Fruit fly (Drosophila melanogaster) whole organism, embryonic: ENCODE measurements around the gene CG10317.

ENCODE experiments used
- B-H1 ChIP-seq: fragments of 200-800 bp; sonication (Bioruptor generic); IDR thresholded peaks from 3 replicates; pipeline ENCODE4 v1.3.6; 2022; ENCODE audit warnings: missing biosample characterization, missing genetic modification characterization
- CG11696 ChIP-seq: fragments of 200-800 bp; sonication (Bioruptor generic); IDR thresholded peaks from 2 replicates; pipeline ENCODE4 v1.3.6; 2022; ENCODE audit warnings: missing biosample characterization, missing genetic modification characterization
- CG14965 ChIP-seq: fragments of 200-800 bp; sonication (Bioruptor generic); optimal IDR thresholded peaks from 2 replicates; lab custom pipeline; 2016; ENCODE audit warnings: missing biosample characterization, missing genetic modification characterization, borderline replicate concordance
- CG1832 ChIP-seq: fragments of 200-800 bp; sonication (Bioruptor generic); optimal IDR thresholded peaks from 2 replicates; lab custom pipeline; 2017; ENCODE audit warnings: missing biosample characterization, mild to moderate bottlenecking, missing genetic modification characterization, inconsistent platforms
- CG7987 ChIP-seq: fragments of 200-800 bp; sonication (Bioruptor generic); optimal IDR thresholded peaks from 2 replicates; lab custom pipeline; 2018; ENCODE audit warnings: missing biosample characterization, mild to moderate bottlenecking, missing genetic modification characterization, moderate library complexity
- D ChIP-seq, 2 experiments: fragments of 200-800 bp in 1 of 2; fragments of >200 bp in 1 of 2; sonication (Bioruptor generic) in 1 of 2; optimal IDR thresholded peaks; 2 replicates in 1 of 2; 3 replicates in 1 of 2; lab custom pipeline; 2017; ENCODE audit warnings: mild to moderate bottlenecking in 1 of 2, missing biosample characterization in 1 of 2, missing genetic modification characterization in 1 of 2, missing genetic modification reagents in 1 of 2
- aop ChIP-seq: fragments of 200-800 bp; sonication (Bioruptor generic); IDR thresholded peaks from 2 replicates; pipeline ENCODE4 v1.3.6; 2022; ENCODE audit warnings: missing biosample characterization, missing genetic modification characterization
- danr ChIP-seq: fragments of 200-800 bp; sonication (Bioruptor generic); IDR thresholded peaks from 2 replicates; pipeline ENCODE4 v1.3.6; 2022; ENCODE audit warnings: missing biosample characterization, missing genetic modification characterization
- klu ChIP-seq: fragments of 200-800 bp; sonication (Bioruptor generic); IDR thresholded peaks from 2 replicates; pipeline ENCODE4 v1.3.6; 2022; ENCODE audit warnings: missing biosample characterization, missing genetic modification characterization
- maf-S ChIP-seq: fragments of 200-800 bp; sonication (Bioruptor generic); optimal IDR thresholded peaks from 2 replicates; lab custom pipeline; 2016; ENCODE audit warnings: missing biosample characterization, missing genetic modification characterization
- zen ChIP-seq: fragments of 200-800 bp; sonication (Bioruptor generic); optimal IDR thresholded peaks from 3 replicates; lab custom pipeline; 2018; ENCODE audit warnings: missing biosample characterization, mild to moderate bottlenecking, missing genetic modification characterization, moderate library complexity

DNA sequence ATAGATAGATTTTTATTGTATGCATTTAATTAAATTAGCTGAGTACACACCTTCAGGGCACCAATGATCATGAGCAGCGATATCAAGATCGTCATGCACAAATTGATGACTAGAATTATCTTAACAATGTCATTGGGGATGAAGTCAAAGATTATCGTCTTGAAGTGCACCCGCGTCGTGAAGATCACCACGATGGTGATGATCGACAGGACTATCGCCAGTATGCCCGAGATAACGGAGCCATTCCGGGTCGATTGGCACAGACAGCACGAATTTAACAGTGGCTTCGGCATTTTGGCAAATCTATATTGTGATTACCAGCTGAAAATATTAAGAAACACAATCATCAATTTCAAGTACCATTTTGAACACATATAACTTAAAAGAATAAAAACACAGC lies 18.3 kb downstream of the CG10317 start:
- TF ChIP-seq klu (GFP tag; lab: Robert Waterston, UW) (no peak), danr (no peak), B-H1 (GFP tag; lab: Robert Waterston, UW) (no peak), CG1832 (GFP tag; lab: Kevin White, UChicago) (no peak), CG7987 (GFP tag; lab: Kevin White, UChicago) (no peak), D (optimal IDR thresholded peaks at IDR 0.05; lab: Kevin White, UChicago) (no peak), D (GFP tag; optimal IDR thresholded peaks at IDR 0.05; lab: Kevin White, UChicago) (no peak), CG14965 (GFP tag; lab: Kevin White, UChicago) (no peak), aop (GFP tag; lab: Robert Waterston, UW) (no peak), maf-S (GFP tag; lab: Kevin White, UChicago) (no peak), zen (tag; lab: Kevin White, UChicago) (no peak), CG11696 (GFP tag; lab: Robert Waterston, UW) (no peak)
